Worm (Caenorhabditis elegans) whole organism, mixed stage, embryonic: Measurements from ENCODE around the gene pals-31.

Experiments
- M03D4.4 ChIP-seq: sonication (generic microtip); optimal IDR thresholded peaks from 2 replicates; lab custom pipeline; 2017; ENCODE audit warnings: mild to moderate bottlenecking, missing genetic modification characterization, missing compliant biosample characterization
- ceh-39 ChIP-seq: fragments of 150-350 bp; optimal IDR thresholded peaks from 2 replicates; lab custom pipeline; 2014; ENCODE audit warnings: missing biosample characterization, missing genetic modification characterization
- ces-1 ChIP-seq: fragments of 150-350 bp; optimal IDR thresholded peaks from 2 replicates; lab custom pipeline; 2014; ENCODE audit warnings: missing biosample characterization, missing genetic modification reagents, missing genetic modification characterization
- cnd-1 ChIP-seq: fragments of 200-800 bp; sonication (Bioruptor generic); optimal IDR thresholded peaks from 2 replicates; lab custom pipeline; 2018; ENCODE audit warnings: mild to moderate bottlenecking, missing genetic modification characterization, missing compliant biosample characterization
- elt-3 ChIP-seq: fragments of 150-350 bp; optimal IDR thresholded peaks from 2 replicates; lab custom pipeline; 2014; ENCODE audit warnings: missing biosample characterization, missing genetic modification characterization
- nhr-12 ChIP-seq: fragments of 150-350 bp; optimal IDR thresholded peaks from 2 replicates; lab custom pipeline; 2014; ENCODE audit warnings: missing biosample characterization, missing genetic modification characterization
- nhr-237 ChIP-seq: fragments of 150-350 bp; optimal IDR thresholded peaks from 2 replicates; lab custom pipeline; 2014; ENCODE audit warnings: missing biosample characterization, missing genetic modification characterization
- nhr-28 ChIP-seq: fragments of 150-350 bp; optimal IDR thresholded peaks from 2 replicates; lab custom pipeline; 2014; ENCODE audit warnings: missing biosample characterization, missing genetic modification characterization
- pha-4 ChIP-seq: fragments of 150-350 bp; optimal IDR thresholded peaks from 2 replicates; lab custom pipeline; 2018; ENCODE audit warnings: missing biosample characterization, missing genetic modification reagents, missing genetic modification characterization
- tbx-8 ChIP-seq: fragments of 200-800 bp; sonication (Bioruptor generic); optimal IDR thresholded peaks from 2 replicates; lab custom pipeline; 2018; ENCODE audit warnings: mild to moderate bottlenecking, missing genetic modification characterization, moderate library complexity, missing compliant biosample characterization
- unc-62 ChIP-seq: fragments of 150-350 bp; optimal IDR thresholded peaks from 2 replicates; lab custom pipeline; 2014; ENCODE audit warnings: missing biosample characterization, missing genetic modification reagents, missing genetic modification characterization
- zip-8 ChIP-seq: fragments of 150-350 bp; optimal IDR thresholded peaks from 2 replicates; lab custom pipeline; 2014; ENCODE audit warnings: missing biosample characterization, missing genetic modification characterization

DNA sequence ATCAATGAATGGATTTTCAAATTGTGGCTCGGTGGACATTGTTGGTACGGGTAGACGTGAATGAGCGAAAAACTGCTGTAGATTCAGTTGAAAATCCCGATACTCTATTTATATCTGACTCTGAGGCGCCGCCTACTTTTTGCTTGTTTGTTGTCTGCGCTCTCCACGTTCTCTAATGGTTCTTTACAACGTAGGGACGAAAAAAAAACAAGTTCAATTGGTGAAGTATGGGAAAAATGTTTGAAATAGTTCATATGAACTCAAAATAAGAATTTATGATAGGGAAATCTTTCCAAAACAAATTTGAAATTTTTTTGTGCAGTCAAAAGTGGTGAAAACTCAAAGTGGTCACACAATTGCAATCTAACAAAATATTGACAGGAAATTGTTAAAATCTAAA is 1.5 kb upstream of the pals-31 start, which contains the start of gene F48G7.10:
- TF ChIP-seq elt-3 (tag; lab: Kevin White, UChicago): no peak
- TF ChIP-seq pha-4 (tag; lab: Kevin White, UChicago): no peak
- TF ChIP-seq ceh-39 (tag; lab: Kevin White, UChicago): no peak
- TF ChIP-seq unc-62 (GFP tag; lab: Kevin White, UChicago): no peak
- TF ChIP-seq M03D4.4 (tag; lab: Kevin White, UChicago): no peak
- TF ChIP-seq tbx-8 (GFP tag; lab: Kevin White, UChicago): no peak
- no peak for TF ChIP-seq zip-8 (tag; lab: Kevin White, UChicago)
- TF ChIP-seq cnd-1 (tag; lab: Kevin White, UChicago): no peak
- no peak for TF ChIP-seq nhr-28 (tag; lab: Kevin White, UChicago)
- no peak for TF ChIP-seq nhr-12 (tag; lab: Kevin White, UChicago)
- TF ChIP-seq ces-1 (GFP tag; lab: Kevin White, UChicago): no peak
- no peak for TF ChIP-seq nhr-237 (tag; lab: Kevin White, UChicago)
